Fruit fly (Drosophila melanogaster) whole organism, embryonic: ENCODE measurements around the gene Larp7.

Experiments used
- Atf-2 ChIP-seq: fragments of 200-800 bp; sonication (Bioruptor generic); optimal IDR thresholded peaks from 2 replicates; lab custom pipeline; 2016; ENCODE audit warnings: missing biosample characterization, missing genetic modification characterization
- CG10321 ChIP-seq: fragments of 200-800 bp; sonication (Bioruptor generic); IDR thresholded peaks from 2 replicates; pipeline ENCODE4 v1.3.6; 2022; ENCODE audit warnings: missing biosample characterization, missing genetic modification characterization
- CG10431 ChIP-seq: fragments of 200-800 bp; sonication (Bioruptor generic); optimal IDR thresholded peaks from 3 replicates; lab custom pipeline; 2018; ENCODE audit warnings: missing biosample characterization, mild to moderate bottlenecking, missing genetic modification characterization
- CG10543 ChIP-seq: fragments of 200-800 bp; sonication (Bioruptor generic); optimal IDR thresholded peaks from 3 replicates; lab custom pipeline; 2017; ENCODE audit warnings: missing biosample characterization, mild to moderate bottlenecking, missing genetic modification characterization, moderate library complexity
- CG10565 ChIP-seq: fragments of 200-800 bp; sonication (Bioruptor generic); optimal IDR thresholded peaks from 3 replicates; lab custom pipeline; 2016; ENCODE audit warnings: missing biosample characterization, mild to moderate bottlenecking, missing genetic modification characterization
- CG13424 ChIP-seq: fragments of 200-800 bp; sonication (Bioruptor generic); optimal IDR thresholded peaks from 2 replicates; lab custom pipeline; 2019; ENCODE audit warnings: missing biosample characterization, mild to moderate bottlenecking, missing genetic modification characterization, moderate library complexity
- CG13624 ChIP-seq: fragments of 200-800 bp; sonication (Bioruptor generic); optimal IDR thresholded peaks from 2 replicates; lab custom pipeline; 2016; ENCODE audit warnings: missing biosample characterization, missing genetic modification characterization
- CG13775 ChIP-seq: fragments of 200-800 bp; sonication (Bioruptor generic); optimal IDR thresholded peaks from 3 replicates; lab custom pipeline; 2017; ENCODE audit warnings: missing biosample characterization, mild to moderate bottlenecking, missing genetic modification characterization
- CG13894 ChIP-seq: fragments of 200-800 bp; sonication (Bioruptor generic); optimal IDR thresholded peaks from 3 replicates; lab custom pipeline; 2018; ENCODE audit warnings: missing biosample characterization, mild to moderate bottlenecking, missing genetic modification characterization, moderate library complexity
- CG14710 ChIP-seq: fragments of 200-800 bp; sonication (Bioruptor generic); optimal IDR thresholded peaks from 3 replicates; lab custom pipeline; 2019; ENCODE audit warnings: missing biosample characterization, mild to moderate bottlenecking, missing genetic modification characterization, moderate library complexity
- CG15601 ChIP-seq: fragments of 200-800 bp; sonication (Bioruptor generic); optimal IDR thresholded peaks from 3 replicates; lab custom pipeline; 2019; ENCODE audit warnings: missing biosample characterization, mild to moderate bottlenecking, missing genetic modification characterization, moderate library complexity
- CG17612 ChIP-seq: fragments of 200-800 bp; sonication (Bioruptor generic); IDR thresholded peaks from 2 replicates; pipeline ENCODE4 v1.3.6; 2022; ENCODE audit warnings: missing biosample characterization, missing genetic modification characterization
- CG17829 ChIP-seq: fragments of 200-800 bp; optimal IDR thresholded peaks from 2 replicates; lab custom pipeline; 2019; ENCODE audit warnings: missing biosample characterization, mild to moderate bottlenecking, missing genetic modification characterization, moderate library complexity
- CG31388 ChIP-seq: fragments of 200-800 bp; sonication (Bioruptor generic); optimal IDR thresholded peaks from 2 replicates; lab custom pipeline; 2016; ENCODE audit warnings: missing biosample characterization, missing genetic modification characterization
- CG34376 ChIP-seq: fragments of 200-800 bp; sonication (Bioruptor generic); optimal IDR thresholded peaks from 2 replicates; lab custom pipeline; 2018; ENCODE audit warnings: missing biosample characterization, mild to moderate bottlenecking, missing genetic modification characterization
- CG4707 ChIP-seq: fragments of 200-800 bp; sonication (Bioruptor generic); optimal IDR thresholded peaks from 2 replicates; lab custom pipeline; 2018; ENCODE audit warnings: missing biosample characterization, mild to moderate bottlenecking, missing genetic modification characterization, moderate library complexity
- CG6654 ChIP-seq: fragments of 200-800 bp; sonication (Bioruptor generic); optimal IDR thresholded peaks from 2 replicates; lab custom pipeline; 2017; ENCODE audit warnings: missing biosample characterization, mild to moderate bottlenecking, missing genetic modification characterization
- CrebB ChIP-seq: fragments of 200-800 bp; sonication (Bioruptor generic); optimal IDR thresholded peaks from 3 replicates; lab custom pipeline; 2018; ENCODE audit warnings: missing biosample characterization, mild to moderate bottlenecking, missing genetic modification characterization
- D ChIP-seq, 2 experiments: fragments of 200-800 bp in 1 of 2; fragments of >200 bp in 1 of 2; sonication (Bioruptor generic) in 1 of 2; optimal IDR thresholded peaks; 2 replicates in 1 of 2; 3 replicates in 1 of 2; lab custom pipeline; 2017; ENCODE audit warnings: mild to moderate bottlenecking in 1 of 2, missing biosample characterization in 1 of 2, missing genetic modification characterization in 1 of 2, missing genetic modification reagents in 1 of 2
- Dip3 ChIP-seq: fragments of 200-800 bp; sonication (Bioruptor generic); optimal IDR thresholded peaks from 3 replicates; lab custom pipeline; 2016; ENCODE audit warnings: missing biosample characterization, missing genetic modification characterization
- Doc2 ChIP-seq: fragments of 200-800 bp; sonication (Bioruptor generic); IDR thresholded peaks from 2 replicates; pipeline ENCODE4 v1.3.6; 2022; ENCODE audit warnings: missing biosample characterization, missing genetic modification characterization
- Fer1 ChIP-seq: fragments of 200-800 bp; sonication (Bioruptor generic); optimal IDR thresholded peaks from 2 replicates; lab custom pipeline; 2017; ENCODE audit warnings: missing biosample characterization, mild to moderate bottlenecking, missing genetic modification characterization
- GATAe ChIP-seq: fragments of 200-800 bp; sonication (Bioruptor generic); conservative IDR thresholded peaks from 2 replicates; pipeline ENCODE4 v1.3.6; 2022; ENCODE audit warnings: missing biosample characterization, missing genetic modification characterization
- H15 ChIP-seq: fragments of 200-800 bp; sonication (Bioruptor generic); IDR thresholded peaks from 3 replicates; pipeline ENCODE4 v1.3.6; 2022; ENCODE audit warnings: missing biosample characterization, missing genetic modification characterization
- HLH3B ChIP-seq: fragments of 200-800 bp; sonication (Bioruptor generic); IDR thresholded peaks from 2 replicates; pipeline ENCODE4 v1.3.6; 2022; ENCODE audit warnings: missing biosample characterization, missing genetic modification characterization
- Hmr ChIP-seq: fragments of 200-800 bp; sonication (Bioruptor generic); optimal IDR thresholded peaks from 3 replicates; lab custom pipeline; 2017; ENCODE audit warnings: mild to moderate bottlenecking, missing biosample characterization, missing genetic modification reagents, missing genetic modification characterization
- Lim3 ChIP-seq: fragments of 200-800 bp; sonication (Bioruptor generic); IDR thresholded peaks from 2 replicates; pipeline ENCODE4 v1.3.6; 2022; ENCODE audit warnings: missing biosample characterization, missing genetic modification characterization
- MESR4 ChIP-seq: fragments of 200-800 bp; sonication (Bioruptor generic); optimal IDR thresholded peaks from 2 replicates; lab custom pipeline; 2018; ENCODE audit warnings: missing biosample characterization, mild to moderate bottlenecking, missing genetic modification characterization, moderate library complexity
- Meics ChIP-seq: fragments of 200-800 bp; sonication (Bioruptor generic); optimal IDR thresholded peaks from 2 replicates; lab custom pipeline; 2017; ENCODE audit warnings: missing biosample characterization, mild to moderate bottlenecking, missing genetic modification characterization
- NfI ChIP-seq: fragments of 200-800 bp; sonication (Bioruptor generic); optimal IDR thresholded peaks from 3 replicates; lab custom pipeline; 2018; ENCODE audit warnings: missing biosample characterization, mild to moderate bottlenecking, missing genetic modification characterization, moderate library complexity
- Optix ChIP-seq: fragments of 200-800 bp; sonication (Bioruptor generic); IDR thresholded peaks from 3 replicates; pipeline ENCODE4 v1.3.6; 2022; ENCODE audit warnings: missing biosample characterization, missing genetic modification characterization
- PHDP ChIP-seq: fragments of 200-800 bp; sonication (Bioruptor generic); optimal IDR thresholded peaks from 3 replicates; lab custom pipeline; 2018; ENCODE audit warnings: missing biosample characterization, mild to moderate bottlenecking, missing genetic modification characterization, moderate library complexity
- Pdp1 ChIP-seq, 2 experiments: fragments of 200-800 bp; sonication (Bioruptor generic); optimal IDR thresholded peaks; 3 replicates each; lab custom pipeline; 2016; ENCODE audit warnings: missing biosample characterization in 2 of 2, missing genetic modification characterization in 2 of 2, mild to moderate bottlenecking in 1 of 2, moderate library complexity in 1 of 2
- Spps ChIP-seq: fragments of 200-800 bp; sonication (Bioruptor generic); optimal IDR thresholded peaks from 2 replicates; lab custom pipeline; 2018; ENCODE audit warnings: missing biosample characterization, mild to moderate bottlenecking, missing genetic modification characterization
- abd-A ChIP-seq: fragments of 200-800 bp; sonication (Bioruptor generic); optimal IDR thresholded peaks from 3 replicates; lab custom pipeline; 2019; ENCODE audit warnings: missing biosample characterization, mild to moderate bottlenecking, missing genetic modification characterization, moderate library complexity
- az2 ChIP-seq: fragments of 200-800 bp; sonication (Bioruptor generic); optimal IDR thresholded peaks from 3 replicates; lab custom pipeline; 2016; ENCODE audit warnings: missing biosample characterization, missing genetic modification characterization
- bab2 ChIP-seq: fragments of 200-800 bp; sonication (Bioruptor generic); optimal IDR thresholded peaks from 2 replicates; lab custom pipeline; 2016; ENCODE audit warnings: missing biosample characterization, missing genetic modification characterization
- bbx ChIP-seq: fragments of 200-800 bp; sonication (Bioruptor generic); IDR thresholded peaks from 2 replicates; pipeline ENCODE4 v1.3.6; 2022; ENCODE audit warnings: missing biosample characterization, missing genetic modification characterization; ENCODE audit not compliant: partially characterized antibody
- ci ChIP-seq: fragments of 200-800 bp; sonication (Bioruptor generic); IDR thresholded peaks from 3 replicates; pipeline ENCODE4 v1.3.6; 2022; ENCODE audit warnings: missing biosample characterization, missing genetic modification characterization
- crp ChIP-seq, 2 experiments: fragments of 200-800 bp; sonication (Bioruptor generic); optimal IDR thresholded peaks; 2 replicates in 1 of 2; 3 replicates in 1 of 2; lab custom pipeline; 2017; ENCODE audit warnings: missing biosample characterization in 2 of 2, missing genetic modification characterization in 2 of 2, mild to moderate bottlenecking in 1 of 2, moderate library complexity in 1 of 2
- dati ChIP-seq: fragments of 200-800 bp; sonication (Bioruptor generic); IDR thresholded peaks from 2 replicates; pipeline ENCODE4 v1.3.6; 2022; ENCODE audit warnings: missing biosample characterization, missing genetic modification characterization
- dysf ChIP-seq: fragments of 200-800 bp; sonication (Bioruptor generic); IDR thresholded peaks from 3 replicates; pipeline ENCODE4 v1.3.6; 2022; ENCODE audit warnings: missing biosample characterization, missing genetic modification characterization
- ftz-f1 ChIP-seq: fragments of 200-800 bp; sonication (Bioruptor generic); optimal IDR thresholded peaks from 2 replicates; lab custom pipeline; 2016; ENCODE audit warnings: missing biosample characterization, missing genetic modification characterization
- gro ChIP-seq: fragments of 200-800 bp; sonication (Bioruptor generic); optimal IDR thresholded peaks from 2 replicates; lab custom pipeline; 2016; ENCODE audit warnings: missing biosample characterization, missing genetic modification characterization
- jumu ChIP-seq: fragments of 200-800 bp; sonication (Bioruptor generic); optimal IDR thresholded peaks from 3 replicates; lab custom pipeline; 2016; ENCODE audit warnings: missing biosample characterization, missing genetic modification characterization
- knrl ChIP-seq: fragments of 200-800 bp; sonication (Bioruptor generic); IDR thresholded peaks from 3 replicates; pipeline ENCODE4 v1.3.6; 2022; ENCODE audit warnings: missing biosample characterization, missing genetic modification characterization; ENCODE audit not compliant: partially characterized antibody
- mam ChIP-seq: fragments of 200-800 bp; sonication (Bioruptor generic); optimal IDR thresholded peaks from 3 replicates; lab custom pipeline; 2016; ENCODE audit warnings: missing biosample characterization, missing genetic modification characterization
- nerfin-2 ChIP-seq: fragments of 200-800 bp; sonication (Bioruptor generic); IDR thresholded peaks from 2 replicates; pipeline ENCODE4 v1.3.6; 2022; ENCODE audit warnings: missing biosample characterization, missing genetic modification characterization; ENCODE audit not compliant: partially characterized antibody
- peb ChIP-seq: fragments of 200-800 bp; sonication (Bioruptor generic); IDR thresholded peaks from 2 replicates; pipeline ENCODE4 v1.3.6; 2022; ENCODE audit warnings: missing biosample characterization, missing genetic modification characterization
- seq ChIP-seq: fragments of 200-800 bp; sonication (Bioruptor generic); IDR thresholded peaks from 2 replicates; pipeline ENCODE4 v1.3.6; 2022; ENCODE audit warnings: missing biosample characterization, missing genetic modification characterization
- so ChIP-seq: fragments of 200-800 bp; sonication (Bioruptor generic); IDR thresholded peaks from 3 replicates; pipeline ENCODE4 v1.3.6; 2022; ENCODE audit warnings: missing biosample characterization, missing genetic modification characterization

Gene Larp7

dm6 chrX:9201080-9201479, 42.5 kb upstream of the Larp7 start:
- TF ChIP-seq abd-A (tag; lab: Kevin White, UChicago) (peak; percentile 89), CG10431 (GFP tag; lab: Kevin White, UChicago) (no peak), Spps (tag; lab: Kevin White, UChicago) (no peak), D (optimal IDR thresholded peaks at IDR 0.05; lab: Kevin White, UChicago) (no peak), D (GFP tag; optimal IDR thresholded peaks at IDR 0.05; lab: Kevin White, UChicago) (no peak), ci (GFP tag; lab: Robert Waterston, UW) (no peak), CG4707 (GFP tag; lab: Kevin White, UChicago) (no peak), nerfin-2 (GFP tag; lab: Robert Waterston, UW) (no peak), Hmr (no peak), CG14710 (tag; lab: Kevin White, UChicago) (no peak), CG10543 (GFP tag; lab: Kevin White, UChicago) (peak; percentile 19), CG34376 (peak; percentile 86), crp (GFP tag; optimal IDR thresholded peaks at IDR 0.05; lab: Kevin White, UChicago) (no peak), Optix (GFP tag; lab: Robert Waterston, UW) (no peak), PHDP (tag; lab: Kevin White, UChicago) (no peak), NfI (GFP tag; lab: Kevin White, UChicago) (no peak), peb (GFP tag; lab: Robert Waterston, UW) (no peak), dysf (GFP tag; lab: Robert Waterston, UW) (no peak), H15 (GFP tag; lab: Robert Waterston, UW) (no peak), CG13624 (GFP tag; lab: Kevin White, UChicago) (no peak), jumu (GFP tag; lab: Kevin White, UChicago) (no peak), mam (GFP tag; lab: Kevin White, UChicago) (no peak), CG31388 (no peak), CG17829 (tag; lab: Kevin White, UChicago) (no peak), dati (GFP tag; lab: Robert Waterston, UW) (no peak), gro (GFP tag; lab: Kevin White, UChicago) (peak; percentile 31), GATAe (GFP tag; lab: Robert Waterston, UW) (peak; percentile 60; the same call in 1 of the 2 replicates), ftz-f1 (GFP tag; lab: Kevin White, UChicago) (peak; percentile 83), Pdp1 (GFP tag; optimal IDR thresholded peaks at IDR 0.05; lab: Kevin White, UChicago) (peak in 1 of 2 experiments; percentile 80), Dip3 (GFP tag; lab: Kevin White, UChicago) (no peak), CG15601 (tag; lab: Kevin White, UChicago) (peak; percentile 65), Atf-2 (GFP tag; lab: Kevin White, UChicago) (no peak), CG17612 (GFP tag; lab: Robert Waterston, UW) (no peak), CG13775 (GFP tag; lab: Kevin White, UChicago) (no peak), so (GFP tag; lab: Robert Waterston, UW) (no peak), CG13894 (tag; lab: Kevin White, UChicago) (peak; percentile 1), Lim3 (peak; percentile 55; the same call in 1 of the 2 replicates), Fer1 (no peak), CG10565 (GFP tag; lab: Kevin White, UChicago) (no peak), CG13424 (tag; lab: Kevin White, UChicago) (no peak), az2 (no peak), bab2 (GFP tag; lab: Kevin White, UChicago) (no peak), CrebB (tag; lab: Kevin White, UChicago) (no peak), knrl (no peak), seq (GFP tag; lab: Robert Waterston, UW) (no peak), Doc2 (GFP tag; lab: Robert Waterston, UW) (no peak), MESR4 (GFP tag; lab: Kevin White, UChicago) (no peak), CG6654 (GFP tag; lab: Kevin White, UChicago) (no peak), CG10321 (GFP tag; lab: Robert Waterston, UW) (no peak), bbx (GFP tag; lab: Robert Waterston, UW) (no peak), Meics (no peak), HLH3B (GFP tag; lab: Robert Waterston, UW) (no peak)
